ENCODE assay signal across 1 worm cellular context in genomic region chrX:16265636-16266384, ce11.
TF ChIP-seq lines count a peak whose summit lies in the region.

Gene mua-6, minus strand, starts transcription at chrX:16265686.

TF ChIP-seq in whole organism, L1 larva, 84 proteins besides CTCF, POLR2A, EP300 and RAD21 (continued from another document):
- TF ChIP-seq nhr-90 (tag; optimal IDR thresholded peaks at IDR 0.05; lab: Kevin White, UChicago; ENCODE audit: poor library complexity) (peak; percentile 18), lsy-2 (tag; optimal IDR thresholded peaks at IDR 0.05; lab: Kevin White, UChicago) (no peak), mep-1 (tag; optimal IDR thresholded peaks at IDR 0.05; lab: Kevin White, UChicago) (no peak), pag-3 (tag; optimal IDR thresholded peaks at IDR 0.05; lab: Kevin White, UChicago; ENCODE audit: borderline replicate concordance, insufficient read depth) (no peak), dpl-1 (GFP tag; optimal IDR thresholded peaks at IDR 0.05; lab: Kevin White, UChicago) (no peak), hlh-17 (GFP tag; optimal IDR thresholded peaks at IDR 0.05; lab: Kevin White, UChicago; ENCODE audit: borderline replicate concordance) (no peak), mdl-1 (tag; optimal IDR thresholded peaks at IDR 0.05; lab: Kevin White, UChicago) (no peak), elt-2 (tag; optimal IDR thresholded peaks at IDR 0.05; lab: Kevin White, UChicago) (no peak), pqm-1 (tag; optimal IDR thresholded peaks at IDR 0.05; lab: Kevin White, UChicago) (no peak), ceh-82 (tag; optimal IDR thresholded peaks at IDR 0.05; lab: Kevin White, UChicago) (no peak), ceh-8 (GFP tag; optimal IDR thresholded peaks at IDR 0.05; lab: Kevin White, UChicago) (no peak), fkh-8 (tag; optimal IDR thresholded peaks at IDR 0.05; lab: Kevin White, UChicago) (no peak), Y116A8C.19 (tag; optimal IDR thresholded peaks at IDR 0.05; lab: Kevin White, UChicago; ENCODE audit: borderline replicate concordance) (no peak), unc-98 (GFP tag; IDR thresholded peaks at IDR 0.05; lab: Robert Waterston, UW) (no peak), dsc-1 (tag; optimal IDR thresholded peaks at IDR 0.05; lab: Kevin White, UChicago) (no peak), nhr-47 (tag; optimal IDR thresholded peaks at IDR 0.05; lab: Kevin White, UChicago) (no peak), swsn-7 (tag; optimal IDR thresholded peaks at IDR 0.05; lab: Kevin White, UChicago) (no peak), jun-1 (tag; optimal IDR thresholded peaks at IDR 0.05; lab: Kevin White, UChicago) (no peak), lin-15B (tag; optimal IDR thresholded peaks at IDR 0.05; lab: Kevin White, UChicago) (no peak), nhr-11 (tag; optimal IDR thresholded peaks at IDR 0.05; lab: Kevin White, UChicago) (no peak), irx-1 (tag; optimal IDR thresholded peaks at IDR 0.05; lab: Kevin White, UChicago) (no peak), alr-1 (tag; optimal IDR thresholded peaks at IDR 0.05; lab: Kevin White, UChicago; ENCODE audit: borderline replicate concordance) (no peak), efl-3 (GFP tag; optimal IDR thresholded peaks at IDR 0.05; lab: Kevin White, UChicago) (peak; percentile 48), F16B12.6 (tag; optimal IDR thresholded peaks at IDR 0.05; lab: Kevin White, UChicago) (no peak), isw-1 (GFP tag; IDR thresholded peaks at IDR 0.05; lab: Robert Waterston, UW) (no peak), sox-4 (tag; optimal IDR thresholded peaks at IDR 0.05; lab: Kevin White, UChicago) (no peak), ztf-11 (tag; optimal IDR thresholded peaks at IDR 0.05; lab: Kevin White, UChicago) (no peak), ama-1 (optimal IDR thresholded peaks at IDR 0.05; lab: Kevin White, UChicago) (no peak), hlh-4 (tag; optimal IDR thresholded peaks at IDR 0.05; lab: Kevin White, UChicago) (no peak), nhr-20 (tag; optimal IDR thresholded peaks at IDR 0.05; lab: Kevin White, UChicago) (no peak), unc-62 (GFP tag; optimal IDR thresholded peaks at IDR 0.05; lab: Kevin White, UChicago) (no peak), blmp-1 (tag; optimal IDR thresholded peaks at IDR 0.05; lab: Kevin White, UChicago) (peak; percentile 66), nhr-28 (tag; optimal IDR thresholded peaks at IDR 0.05; lab: Kevin White, UChicago) (no peak), lin-13 (GFP tag; optimal IDR thresholded peaks at IDR 0.05; lab: Kevin White, UChicago) (no peak), skn-1 (tag; optimal IDR thresholded peaks at IDR 0.05; lab: Kevin White, UChicago) (no peak), tbx-2 (tag; optimal IDR thresholded peaks at IDR 0.05; lab: Kevin White, UChicago) (no peak), ceh-90 (tag; optimal IDR thresholded peaks at IDR 0.05; lab: Kevin White, UChicago) (no peak), mef-2 (tag; optimal IDR thresholded peaks at IDR 0.05; lab: Kevin White, UChicago) (no peak), nhr-85 (tag; lab: Kevin White, UChicago) (peak; percentile 94), nhr-19 (GFP tag; conservative IDR thresholded peaks at IDR 0.05; lab: Robert Waterston, UW) (no peak), egl-13 (tag; optimal IDR thresholded peaks at IDR 0.05; lab: Kevin White, UChicago) (no peak), fos-1 (tag; optimal IDR thresholded peaks at IDR 0.05; lab: Kevin White, UChicago) (no peak), unc-30 (tag; optimal IDR thresholded peaks at IDR 0.05; lab: Kevin White, UChicago) (no peak), zag-1 (tag; optimal IDR thresholded peaks at IDR 0.05; lab: Kevin White, UChicago) (no peak), ceh-88 (GFP tag; IDR thresholded peaks at IDR 0.05; lab: Robert Waterston, UW) (no peak), C04F5.9 (tag; optimal IDR thresholded peaks at IDR 0.05; lab: Kevin White, UChicago) (no peak), sptf-1 (tag; optimal IDR thresholded peaks at IDR 0.05; lab: Kevin White, UChicago) (no peak), lin-39 (tag; optimal IDR thresholded peaks at IDR 0.05; lab: Kevin White, UChicago) (peak; percentile 12), ceh-63 (GFP tag; optimal IDR thresholded peaks at IDR 0.05; lab: Kevin White, UChicago) (no peak), lin-14 (GFP tag; optimal IDR thresholded peaks at IDR 0.05; lab: Kevin White, UChicago) (peak; percentile 68), unc-130 (tag; optimal IDR thresholded peaks at IDR 0.05; lab: Kevin White, UChicago) (no peak), grh-1 (GFP tag; IDR thresholded peaks at IDR 0.05; lab: Robert Waterston, UW) (0 out of 2 replicates have a peak, but pooled peaks have one; percentile 22), lin-35 (GFP tag; optimal IDR thresholded peaks at IDR 0.05; lab: Kevin White, UChicago) (no peak), snu-23 (GFP tag; optimal IDR thresholded peaks at IDR 0.05; lab: Kevin White, UChicago) (peak; percentile 40), nhr-12 (tag; optimal IDR thresholded peaks at IDR 0.05; lab: Kevin White, UChicago) (no peak), unc-86 (tag; optimal IDR thresholded peaks at IDR 0.05; lab: Kevin White, UChicago) (no peak), ces-1 (GFP tag; optimal IDR thresholded peaks at IDR 0.05; lab: Kevin White, UChicago) (no peak), elt-3 (tag; optimal IDR thresholded peaks at IDR 0.05; lab: Kevin White, UChicago) (peak in 2 of 6 experiments; percentile 14 to 51)
